Worm (Caenorhabditis elegans) whole organism, midembryonic: Measurements from ENCODE around the gene dpy-2.

Experiments used
- T22C8.4 ChIP-seq: fragments of 200-800 bp; sonication (Bioruptor generic); IDR thresholded peaks from 2 replicates; pipeline ENCODE4 v1.3.6; 2022; ENCODE audit warnings: missing genetic modification characterization, missing compliant biosample characterization
- cog-1 ChIP-seq: sonication (generic microtip); optimal IDR thresholded peaks from 2 replicates; lab custom pipeline; 2016; ENCODE audit warnings: missing genetic modification characterization, missing compliant biosample characterization
- flt-1 ChIP-seq: fragments of 200-800 bp; sonication (Bioruptor generic); IDR thresholded peaks from 2 replicates; pipeline ENCODE4 v1.3.6; 2022; ENCODE audit warnings: missing genetic modification characterization, missing compliant biosample characterization
- klf-2 ChIP-seq: fragments of 200-800 bp; sonication (Bioruptor generic); conservative IDR thresholded peaks from 2 replicates; pipeline ENCODE4 v1.3.6; 2022; ENCODE audit warnings: missing genetic modification reagents, missing genetic modification characterization, missing compliant biosample characterization
- med-1 ChIP-seq: sonication (generic microtip); optimal IDR thresholded peaks from 2 replicates; lab custom pipeline; 2017; ENCODE audit warnings: missing genetic modification characterization, mild to moderate bottlenecking, missing compliant biosample characterization, antibody characterized with exemption, missing genetic modification reagents; ENCODE audit not compliant: insufficient read depth
- ref-1 ChIP-seq: fragments of 200-800 bp; sonication (Bioruptor generic); conservative IDR thresholded peaks from 2 replicates; pipeline ENCODE4 v1.3.6; 2022; ENCODE audit warnings: missing genetic modification reagents, missing genetic modification characterization, missing compliant biosample characterization
- tab-1 ChIP-seq: fragments of 200-800 bp; sonication (Bioruptor generic); IDR thresholded peaks from 2 replicates; pipeline ENCODE4 v1.3.6; 2022; ENCODE audit warnings: missing genetic modification characterization, missing compliant biosample characterization
- ztf-23 ChIP-seq: fragments of 200-800 bp; sonication (Bioruptor generic); IDR thresholded peaks from 2 replicates; pipeline ENCODE4 v1.3.6; 2022; ENCODE audit warnings: missing genetic modification reagents, missing genetic modification characterization, missing compliant biosample characterization
- ztf-29 ChIP-seq: fragments of 200-800 bp; sonication (Bioruptor generic); IDR thresholded peaks from 2 replicates; pipeline ENCODE4 v1.3.6; 2022; ENCODE audit warnings: missing genetic modification reagents, missing genetic modification characterization, missing compliant biosample characterization

ce11 chrII:6729331-6729730 is 15.2 kb downstream of the dpy-2 start, which contains the start of gene T14B4.8:
- TF ChIP-seq klf-2 (GFP tag; lab: Robert Waterston, UW) (no peak), flt-1 (no peak), cog-1 (no peak), ztf-23 (GFP tag; lab: Robert Waterston, UW) (no peak), ref-1 (no peak), T22C8.4 (GFP tag; lab: Robert Waterston, UW) (no peak), ztf-29 (GFP tag; lab: Robert Waterston, UW) (no peak), tab-1 (GFP tag; lab: Robert Waterston, UW) (no peak), med-1 (GFP tag; lab: Kevin White, UChicago) (no peak)
